Worm (Caenorhabditis elegans) whole organism, young adult: ENCODE results near the gene K05F1.14.
A peak's percentile ranks its signal among the peaks of the same experiment; 100 is the strongest.

ENCODE experiments used
- C17E4.6 ChIP-seq: fragments of 200-800 bp; sonication (Bioruptor generic); IDR thresholded peaks from 2 replicates; pipeline ENCODE4 v1.3.6; 2022; ENCODE audit warnings: missing genetic modification reagents, missing genetic modification characterization, missing compliant biosample characterization
- F10E7.11 ChIP-seq: sonication (generic microtip); optimal IDR thresholded peaks from 2 replicates; lab custom pipeline; 2017; ENCODE audit warnings: mild to moderate bottlenecking, missing genetic modification characterization, moderate library complexity, missing compliant biosample characterization
- F57C9.4 ChIP-seq: sonication (generic microtip); optimal IDR thresholded peaks from 2 replicates; lab custom pipeline; 2017; ENCODE audit warnings: mild to moderate bottlenecking, missing genetic modification characterization, missing compliant biosample characterization
- T07F8.4 ChIP-seq: sonication (generic microtip); optimal IDR thresholded peaks from 2 replicates; lab custom pipeline; 2016; ENCODE audit warnings: mild to moderate bottlenecking, missing genetic modification characterization, moderate library complexity, missing compliant biosample characterization
- Y53F4B.3 ChIP-seq: fragments of 200-800 bp; sonication (Bioruptor generic); IDR thresholded peaks from 2 replicates; pipeline ENCODE4 v1.3.6; 2022; ENCODE audit warnings: missing genetic modification reagents, missing genetic modification characterization, missing compliant biosample characterization
- Y56A3A.18 ChIP-seq: fragments of 200-800 bp; sonication (Bioruptor generic); IDR thresholded peaks from 2 replicates; pipeline ENCODE4 v1.3.6; 2022; ENCODE audit warnings: missing genetic modification reagents, missing genetic modification characterization, missing compliant biosample characterization
- Y67H2A.10 ChIP-seq: fragments of 200-800 bp; sonication (Bioruptor generic); conservative IDR thresholded peaks from 2 replicates; pipeline ENCODE4 v1.3.6; 2022; ENCODE audit warnings: missing genetic modification reagents, missing genetic modification characterization, missing compliant biosample characterization
- ZK185.1 ChIP-seq: sonication (generic microtip); optimal IDR thresholded peaks from 2 replicates; lab custom pipeline; 2016; ENCODE audit warnings: mild to moderate bottlenecking, missing genetic modification characterization, missing compliant biosample characterization; ENCODE audit not compliant: poor library complexity, severe bottlenecking
- akir-1 ChIP-seq: fragments of 200-800 bp; sonication (Bioruptor generic); optimal IDR thresholded peaks from 2 replicates; lab custom pipeline; 2018; ENCODE audit warnings: mild to moderate bottlenecking, missing genetic modification characterization, moderate library complexity, missing compliant biosample characterization
- aptf-2 ChIP-seq: fragments of 200-800 bp; sonication (Bioruptor generic); conservative IDR thresholded peaks from 2 replicates; pipeline ENCODE4 v1.3.6; 2022; ENCODE audit warnings: missing genetic modification reagents, missing genetic modification characterization, missing compliant biosample characterization
- athp-1 ChIP-seq: sonication (generic microtip); optimal IDR thresholded peaks from 2 replicates; lab custom pipeline; 2017; ENCODE audit warnings: mild to moderate bottlenecking, missing genetic modification characterization, missing compliant biosample characterization
- attf-6 ChIP-seq: fragments of 200-800 bp; sonication (Bioruptor generic); IDR thresholded peaks from 2 replicates; pipeline ENCODE4 v1.3.6; 2022; ENCODE audit warnings: missing genetic modification reagents, missing genetic modification characterization, missing compliant biosample characterization
- bed-2 ChIP-seq: fragments of 200-800 bp; sonication (Bioruptor generic); IDR thresholded peaks from 2 replicates; pipeline ENCODE4 v1.3.6; 2022; ENCODE audit warnings: missing genetic modification reagents, missing genetic modification characterization, missing compliant biosample characterization
- ceh-100 ChIP-seq: fragments of 200-800 bp; sonication (Bioruptor generic); IDR thresholded peaks from 2 replicates; pipeline ENCODE4 v1.3.6; 2022; ENCODE audit warnings: missing genetic modification reagents, missing genetic modification characterization, missing compliant biosample characterization
- ceh-27 ChIP-seq: fragments of 200-800 bp; sonication (Bioruptor generic); optimal IDR thresholded peaks from 2 replicates; lab custom pipeline; 2018; ENCODE audit warnings: mild to moderate bottlenecking, missing genetic modification characterization, moderate library complexity, missing compliant biosample characterization
- ceh-40 ChIP-seq: fragments of 200-800 bp; sonication (Bioruptor generic); IDR thresholded peaks from 2 replicates; pipeline ENCODE4 v1.3.6; 2022; ENCODE audit warnings: missing genetic modification characterization, missing compliant biosample characterization
- chd-7 ChIP-seq: sonication (generic microtip); optimal IDR thresholded peaks from 2 replicates; lab custom pipeline; 2016; ENCODE audit warnings: mild to moderate bottlenecking, missing genetic modification characterization, moderate library complexity, missing compliant biosample characterization
- dpl-1 ChIP-seq: fragments of 150-350 bp; optimal IDR thresholded peaks from 2 replicates; lab custom pipeline; 2014; ENCODE audit warnings: missing biosample characterization, missing genetic modification reagents, missing genetic modification characterization
- efl-1 ChIP-seq: fragments of 150-350 bp; optimal IDR thresholded peaks from 2 replicates; lab custom pipeline; 2014; ENCODE audit warnings: missing biosample characterization, missing genetic modification reagents, missing genetic modification characterization
- egl-18 ChIP-seq: fragments of 200-800 bp; sonication (Bioruptor generic); IDR thresholded peaks from 2 replicates; pipeline ENCODE4 v1.3.6; 2022; ENCODE audit warnings: missing genetic modification reagents, missing genetic modification characterization, missing compliant biosample characterization
- him-1 ChIP-seq: sonication (generic microtip); optimal IDR thresholded peaks from 2 replicates; lab custom pipeline; 2016; ENCODE audit warnings: missing genotype, missing genetic modification reagents, missing genetic modification characterization, missing compliant biosample characterization
- hmg-1.2 ChIP-seq: fragments of 200-800 bp; sonication (Bioruptor generic); IDR thresholded peaks from 2 replicates; pipeline ENCODE4 v1.3.6; 2022; ENCODE audit warnings: missing genetic modification reagents, missing genetic modification characterization, missing compliant biosample characterization
- let-526 ChIP-seq: fragments of 200-800 bp; sonication (Bioruptor generic); IDR thresholded peaks from 2 replicates; pipeline ENCODE4 v1.3.6; 2022; ENCODE audit warnings: missing genetic modification reagents, missing genetic modification characterization, missing compliant biosample characterization
- lin-54 ChIP-seq: fragments of 200-800 bp; sonication (Bioruptor generic); optimal IDR thresholded peaks from 2 replicates; lab custom pipeline; 2018; ENCODE audit warnings: mild to moderate bottlenecking, missing genetic modification characterization, missing compliant biosample characterization
- lsl-1 ChIP-seq: fragments of 200-800 bp; sonication (Bioruptor generic); optimal IDR thresholded peaks from 2 replicates; lab custom pipeline; 2018; ENCODE audit warnings: mild to moderate bottlenecking, missing genetic modification characterization, moderate library complexity, missing compliant biosample characterization
- lsy-27 ChIP-seq: sonication (generic microtip); optimal IDR thresholded peaks from 2 replicates; lab custom pipeline; 2017; ENCODE audit warnings: missing genetic modification characterization, mild to moderate bottlenecking, missing compliant biosample characterization, antibody characterized with exemption, missing genotype, borderline replicate concordance; ENCODE audit not compliant: insufficient read depth
- madf-6 ChIP-seq: fragments of 200-800 bp; sonication (Bioruptor generic); IDR thresholded peaks from 2 replicates; pipeline ENCODE4 v1.3.6; 2022; ENCODE audit warnings: missing genetic modification reagents, missing genetic modification characterization, missing compliant biosample characterization
- madf-8 ChIP-seq: fragments of 200-800 bp; sonication (Bioruptor generic); conservative IDR thresholded peaks from 2 replicates; pipeline ENCODE4 v1.3.6; 2022; ENCODE audit warnings: missing genetic modification reagents, missing genetic modification characterization, missing compliant biosample characterization
- mxl-1 ChIP-seq: sonication (generic microtip); optimal IDR thresholded peaks from 2 replicates; lab custom pipeline; 2016; ENCODE audit warnings: missing genetic modification characterization, missing compliant biosample characterization
- nfya-2 ChIP-seq: fragments of 200-800 bp; sonication (Bioruptor generic); IDR thresholded peaks from 2 replicates; pipeline ENCODE4 v1.3.6; 2022; ENCODE audit warnings: missing genetic modification reagents, missing genetic modification characterization, missing compliant biosample characterization
- nfyb-1 ChIP-seq: fragments of 200-800 bp; sonication (Bioruptor generic); IDR thresholded peaks from 2 replicates; pipeline ENCODE4 v1.3.6; 2022; ENCODE audit warnings: missing genetic modification reagents, missing genetic modification characterization, missing compliant biosample characterization
- nhr-120 ChIP-seq: fragments of 200-800 bp; sonication (Bioruptor generic); IDR thresholded peaks from 2 replicates; pipeline ENCODE4 v1.3.6; 2022; ENCODE audit warnings: missing genetic modification characterization, missing compliant biosample characterization
- nhr-80 ChIP-seq: sonication (generic microtip); optimal IDR thresholded peaks from 2 replicates; lab custom pipeline; 2016; ENCODE audit warnings: missing genetic modification characterization, missing compliant biosample characterization
- nhr-90 ChIP-seq: sonication (generic microtip); optimal IDR thresholded peaks from 2 replicates; lab custom pipeline; 2016; ENCODE audit warnings: missing genotype, mild to moderate bottlenecking, missing genetic modification characterization, missing compliant biosample characterization
- pbrm-1 ChIP-seq: fragments of 200-800 bp; sonication (Bioruptor generic); IDR thresholded peaks from 2 replicates; pipeline ENCODE4 v1.3.6; 2022; ENCODE audit warnings: missing genetic modification reagents, missing genetic modification characterization, missing compliant biosample characterization
- rcor-1 ChIP-seq: fragments of 200-800 bp; sonication (Bioruptor generic); IDR thresholded peaks from 2 replicates; pipeline ENCODE4 v1.3.6; 2022; ENCODE audit warnings: missing genetic modification reagents, missing genetic modification characterization, missing compliant biosample characterization
- rec-8 ChIP-seq, 2 experiments: sonication (generic microtip); optimal IDR thresholded peaks; 2 replicates each; lab custom pipeline; 2016; ENCODE audit warnings: mild to moderate bottlenecking in 2 of 2, missing genetic modification characterization in 2 of 2, missing genetic modification reagents in 2 of 2, missing genotype in 2 of 2, missing biosample characterization in 1 of 2, missing compliant biosample characterization in 1 of 2, moderate library complexity in 1 of 2
- sdz-38 ChIP-seq: sonication (generic microtip); optimal IDR thresholded peaks from 2 replicates; lab custom pipeline; 2016; ENCODE audit warnings: missing genotype, missing genetic modification characterization, missing compliant biosample characterization
- sea-2 ChIP-seq: fragments of 200-800 bp; sonication (Bioruptor generic); IDR thresholded peaks from 2 replicates; pipeline ENCODE4 v1.3.6; 2022; ENCODE audit warnings: missing genetic modification characterization, missing compliant biosample characterization
- snpc-1.3 ChIP-seq: sonication (generic microtip); optimal IDR thresholded peaks from 2 replicates; lab custom pipeline; 2017; ENCODE audit warnings: missing genetic modification characterization, mild to moderate bottlenecking, missing compliant biosample characterization, antibody characterized with exemption, moderate library complexity, missing genotype, missing genetic modification reagents; ENCODE audit not compliant: insufficient read depth
- sptf-2 ChIP-seq: fragments of 200-800 bp; sonication (Bioruptor generic); optimal IDR thresholded peaks from 2 replicates; lab custom pipeline; 2018; ENCODE audit warnings: mild to moderate bottlenecking, missing genetic modification characterization, missing compliant biosample characterization
- tbp1 ChIP-seq: fragments of 200-800 bp; sonication (Bioruptor generic); optimal IDR thresholded peaks from 2 replicates; lab custom pipeline; 2018; ENCODE audit warnings: mild to moderate bottlenecking, missing genetic modification characterization, missing compliant biosample characterization
- tlf-1 ChIP-seq: fragments of 200-800 bp; sonication (Bioruptor generic); optimal IDR thresholded peaks from 2 replicates; lab custom pipeline; 2018; ENCODE audit warnings: mild to moderate bottlenecking, missing genetic modification characterization, missing compliant biosample characterization
- unc-62 ChIP-seq: fragments of 150-350 bp; optimal IDR thresholded peaks from 2 replicates; lab custom pipeline; 2014; ENCODE audit warnings: missing biosample characterization, missing genetic modification reagents, missing genetic modification characterization
- xnd-1 ChIP-seq: sonication (generic microtip); optimal IDR thresholded peaks from 2 replicates; lab custom pipeline; 2016; ENCODE audit warnings: missing genotype, missing genetic modification reagents, missing genetic modification characterization, missing compliant biosample characterization
- ztf-18 ChIP-seq: sonication (generic microtip); optimal IDR thresholded peaks from 2 replicates; lab custom pipeline; 2016; ENCODE audit warnings: missing genotype, mild to moderate bottlenecking, missing genetic modification characterization, missing compliant biosample characterization
- ztf-22 ChIP-seq: fragments of 200-800 bp; sonication (Bioruptor generic); optimal IDR thresholded peaks from 2 replicates; lab custom pipeline; 2018; ENCODE audit warnings: mild to moderate bottlenecking, missing genetic modification characterization, moderate library complexity, missing compliant biosample characterization
- ztf-28 ChIP-seq: fragments of 200-800 bp; sonication (Bioruptor generic); IDR thresholded peaks from 2 replicates; pipeline ENCODE4 v1.3.6; 2022; ENCODE audit warnings: missing genetic modification reagents, missing genetic modification characterization, missing compliant biosample characterization
- ztf-6 ChIP-seq: fragments of 200-800 bp; sonication (Bioruptor generic); IDR thresholded peaks from 2 replicates; pipeline ENCODE4 v1.3.6; 2022; ENCODE audit warnings: missing genetic modification reagents, missing genetic modification characterization, missing compliant biosample characterization

Gene K05F1.14

DNA sequence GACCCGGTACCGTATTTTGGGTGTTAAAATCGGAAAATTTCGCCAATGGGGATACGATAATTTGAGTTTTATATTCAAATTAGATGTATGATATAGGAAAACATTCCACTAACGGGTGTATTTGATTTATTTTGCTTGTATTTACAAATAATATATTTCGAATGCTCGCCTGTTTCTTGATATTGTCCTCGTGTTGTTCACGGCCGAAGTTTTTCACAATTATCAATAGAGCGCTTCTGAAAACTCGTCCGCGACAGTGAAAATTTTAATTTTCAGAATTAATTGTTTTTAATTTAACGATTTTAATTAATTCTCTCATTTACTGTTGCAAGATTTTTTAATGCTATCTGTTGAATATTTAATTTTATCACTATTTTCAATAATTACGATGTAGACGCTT, 27.3 kb upstream of the K05F1.14 start:
- TF ChIP-seq xnd-1 (tag; lab: Kevin White, UChicago) (no peak), unc-62 (GFP tag; lab: Kevin White, UChicago) (no peak), hmg-1.2 (GFP tag; lab: Robert Waterston, UW) (peak; percentile 21; the same call in 1 of the 2 replicates), lsy-27 (no peak), ztf-6 (GFP tag; lab: Robert Waterston, UW) (0 out of 2 replicates have a peak, but pooled peaks have one; percentile 47), bed-2 (GFP tag; lab: Robert Waterston, UW) (0 out of 2 replicates have a peak, but pooled peaks have one; percentile 24), pbrm-1 (GFP tag; lab: Robert Waterston, UW) (0 out of 2 replicates have a peak, but pooled peaks have one; percentile 41), nhr-120 (GFP tag; lab: Robert Waterston, UW) (no peak), tlf-1 (GFP tag; lab: Kevin White, UChicago) (no peak), ztf-28 (0 out of 2 replicates have a peak, but pooled peaks have one; percentile 61), chd-7 (tag; lab: Kevin White, UChicago) (no peak), aptf-2 (GFP tag; lab: Robert Waterston, UW) (0 out of 2 replicates have a peak, but pooled peaks have one; percentile 26), sea-2 (GFP tag; lab: Robert Waterston, UW) (no peak), Y67H2A.10 (GFP tag; lab: Robert Waterston, UW) (no peak), him-1 (tag; lab: Kevin White, UChicago) (peak; percentile 40), ceh-27 (peak; percentile 29), nfyb-1 (no peak), lin-54 (GFP tag; lab: Kevin White, UChicago) (peak; percentile 15), F10E7.11 (tag; lab: Kevin White, UChicago) (no peak), athp-1 (no peak), ztf-22 (no peak), akir-1 (GFP tag; lab: Kevin White, UChicago) (no peak), sptf-2 (GFP tag; lab: Kevin White, UChicago) (no peak), nfya-2 (GFP tag; lab: Robert Waterston, UW) (no peak), C17E4.6 (no peak), snpc-1.3 (tag; lab: Kevin White, UChicago) (no peak), attf-6 (GFP tag; lab: Robert Waterston, UW) (0 out of 2 replicates have a peak, but pooled peaks have one; percentile 35), ZK185.1 (tag; lab: Kevin White, UChicago) (peak; percentile 34), ceh-100 (GFP tag; lab: Robert Waterston, UW) (peak; percentile 69), efl-1 (GFP tag; lab: Kevin White, UChicago) (no peak), ztf-18 (tag; lab: Kevin White, UChicago) (no peak), mxl-1 (tag; lab: Kevin White, UChicago) (no peak), dpl-1 (GFP tag; lab: Kevin White, UChicago) (no peak), madf-6 (peak; percentile 53), lsl-1 (GFP tag; lab: Kevin White, UChicago) (peak; percentile 58), Y53F4B.3 (GFP tag; lab: Robert Waterston, UW) (no peak), T07F8.4 (tag; lab: Kevin White, UChicago) (no peak), sdz-38 (tag; lab: Kevin White, UChicago) (no peak), Y56A3A.18 (no peak), nhr-90 (tag; lab: Kevin White, UChicago) (no peak), rcor-1 (GFP tag; lab: Robert Waterston, UW) (peak; percentile 68), rec-8 (tag; optimal IDR thresholded peaks at IDR 0.05; lab: Kevin White, UChicago) (no peak), let-526 (GFP tag; lab: Robert Waterston, UW) (0 out of 2 replicates have a peak, but pooled peaks have one; percentile 14), nhr-80 (tag; lab: Kevin White, UChicago) (no peak), madf-8 (peak; percentile 39; the same call in 1 of the 2 replicates), ceh-40 (GFP tag; lab: Robert Waterston, UW) (no peak), egl-18 (GFP tag; lab: Robert Waterston, UW) (no peak), F57C9.4 (tag; lab: Kevin White, UChicago) (no peak), tbp1 (GFP tag; lab: Kevin White, UChicago) (peak; percentile 20)
